Worm (Caenorhabditis elegans): ENCODE measurements around the gene Y42G9A.1.

DNA sequence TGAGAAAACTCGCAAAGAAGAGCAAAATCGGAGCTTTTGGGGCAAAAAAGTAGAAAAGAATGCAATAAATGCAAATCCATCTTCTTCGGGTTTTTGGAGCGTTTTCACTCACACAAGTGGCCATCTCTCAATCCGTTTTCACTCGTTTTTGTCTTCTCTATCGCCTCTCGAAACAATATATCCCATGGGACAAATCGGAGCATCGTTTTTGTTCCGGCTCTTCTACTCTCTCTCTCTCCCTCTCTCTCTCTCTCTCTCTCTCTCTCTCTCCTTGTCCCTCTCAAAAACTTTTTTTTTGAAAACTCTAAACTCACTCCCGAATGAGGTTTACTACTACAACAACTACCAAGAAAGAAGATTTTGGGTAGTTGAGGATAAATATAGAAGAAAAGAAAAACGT lies 8.2 kb upstream of the Y42G9A.1 start:
- TF ChIP-seq fos-1 (tag; optimal IDR thresholded peaks at IDR 0.05) = no peak
- no peak for TF ChIP-seq peb-1 (tag; optimal IDR thresholded peaks at IDR 0.05)
- no peak for TF ChIP-seq mdl-1 (tag; optimal IDR thresholded peaks at IDR 0.05)
- no peak for TF ChIP-seq ztf-4 (tag; optimal IDR thresholded peaks at IDR 0.05)
- no peak for TF ChIP-seq Y55F3AM.14 (GFP tag; optimal IDR thresholded peaks at IDR 0.05)
- TF ChIP-seq unc-62 (GFP tag; optimal IDR thresholded peaks at IDR 0.05) = no peak
- TF ChIP-seq ztf-11 (tag; optimal IDR thresholded peaks at IDR 0.05) = no peak
- TF ChIP-seq F13H6.1 (tag; optimal IDR thresholded peaks at IDR 0.05) = no peak
- TF ChIP-seq unc-55 (GFP tag; optimal IDR thresholded peaks at IDR 0.05) = no peak
